Fruit fly (Drosophila melanogaster) whole organism, embryonic: ENCODE measurements around the gene CG14664.

Experiments
- Awh ChIP-seq: fragments of 200-800 bp; sonication (Bioruptor generic); IDR thresholded peaks from 2 replicates; pipeline ENCODE4, ENCODE4 v1.3.6; 2022; ENCODE audit warnings: missing biosample characterization, missing genetic modification characterization
- Bgb ChIP-seq: fragments of 200-800 bp; sonication (Bioruptor generic); IDR thresholded peaks from 2 replicates; pipeline ENCODE4 v1.3.6; 2022; ENCODE audit warnings: missing biosample characterization, missing genetic modification characterization; ENCODE audit not compliant: partially characterized antibody
- CG10462 ChIP-seq: fragments of 200-800 bp; sonication (Bioruptor generic); optimal IDR thresholded peaks from 2 replicates; lab custom pipeline; 2016; ENCODE audit warnings: missing biosample characterization, missing genetic modification characterization
- CG10979 ChIP-seq: fragments of 200-800 bp; sonication (Bioruptor generic); optimal IDR thresholded peaks from 2 replicates; lab custom pipeline; 2018; ENCODE audit warnings: missing biosample characterization, mild to moderate bottlenecking, missing genetic modification characterization, moderate library complexity
- CG11085 ChIP-seq: fragments of 200-800 bp; sonication (Bioruptor generic); IDR thresholded peaks from 2 replicates; pipeline ENCODE4 v1.3.6; 2022; ENCODE audit warnings: missing biosample characterization, missing genetic modification characterization
- CG13424 ChIP-seq: fragments of 200-800 bp; sonication (Bioruptor generic); optimal IDR thresholded peaks from 2 replicates; lab custom pipeline; 2019; ENCODE audit warnings: missing biosample characterization, mild to moderate bottlenecking, missing genetic modification characterization, moderate library complexity
- CG14441 ChIP-seq: fragments of 200-800 bp; sonication (Bioruptor generic); IDR thresholded peaks from 2 replicates; pipeline ENCODE4 v1.3.6; 2022; ENCODE audit warnings: missing biosample characterization, missing genetic modification characterization
- CG15696 ChIP-seq: fragments of 200-800 bp; sonication (Bioruptor generic); optimal IDR thresholded peaks from 2 replicates; lab custom pipeline; 2019; ENCODE audit warnings: missing biosample characterization, mild to moderate bottlenecking, missing genetic modification characterization, moderate library complexity
- CG16779 ChIP-seq: fragments of 200-800 bp; sonication (Bioruptor generic); IDR thresholded peaks from 2 replicates; pipeline ENCODE4 v1.3.6; 2022; ENCODE audit warnings: missing biosample characterization, missing genetic modification characterization
- CG2678 ChIP-seq: fragments of 200-800 bp; sonication (Bioruptor generic); optimal IDR thresholded peaks from 3 replicates; lab custom pipeline; 2019; ENCODE audit warnings: missing biosample characterization, mild to moderate bottlenecking, missing genetic modification characterization, moderate library complexity
- CG30020 ChIP-seq: fragments of 200-800 bp; optimal IDR thresholded peaks from 2 replicates; lab custom pipeline; 2019; ENCODE audit warnings: missing biosample characterization, mild to moderate bottlenecking, missing genetic modification characterization, moderate library complexity
- CG31388 ChIP-seq: fragments of 200-800 bp; sonication (Bioruptor generic); optimal IDR thresholded peaks from 2 replicates; lab custom pipeline; 2016; ENCODE audit warnings: missing biosample characterization, missing genetic modification characterization
- CG31441 ChIP-seq: fragments of 200-800 bp; sonication (Bioruptor generic); IDR thresholded peaks from 2 replicates; pipeline ENCODE4 v1.3.6; 2022; ENCODE audit warnings: missing biosample characterization, missing genetic modification characterization
- CG34224 ChIP-seq: fragments of 200-800 bp; sonication (Bioruptor generic); IDR thresholded peaks from 3 replicates; pipeline ENCODE4 v1.3.6; 2022; ENCODE audit warnings: missing biosample characterization, missing genetic modification characterization; ENCODE audit not compliant: partially characterized antibody
- CG34376 ChIP-seq: fragments of 200-800 bp; sonication (Bioruptor generic); optimal IDR thresholded peaks from 2 replicates; lab custom pipeline; 2018; ENCODE audit warnings: missing biosample characterization, mild to moderate bottlenecking, missing genetic modification characterization
- CG4424 ChIP-seq: fragments of 200-800 bp; sonication (Bioruptor generic); optimal IDR thresholded peaks from 3 replicates; lab custom pipeline; 2016; ENCODE audit warnings: missing biosample characterization, missing genetic modification characterization
- CG4617 ChIP-seq: fragments of 200-800 bp; sonication (Bioruptor generic); optimal IDR thresholded peaks from 3 replicates; lab custom pipeline; 2016; ENCODE audit warnings: missing biosample characterization, missing genetic modification characterization, borderline replicate concordance
- CG4854 ChIP-seq: fragments of 200-800 bp; sonication (Bioruptor generic); optimal IDR thresholded peaks from 2 replicates; lab custom pipeline; 2016; ENCODE audit warnings: missing biosample characterization, missing genetic modification characterization, inconsistent platforms
- CG6254 ChIP-seq: fragments of 200-800 bp; sonication (Bioruptor generic); optimal IDR thresholded peaks from 3 replicates; lab custom pipeline; 2017; ENCODE audit warnings: mild to moderate bottlenecking, missing biosample characterization, missing genetic modification reagents, missing genetic modification characterization
- CG6654 ChIP-seq: fragments of 200-800 bp; sonication (Bioruptor generic); optimal IDR thresholded peaks from 2 replicates; lab custom pipeline; 2017; ENCODE audit warnings: missing biosample characterization, mild to moderate bottlenecking, missing genetic modification characterization
- CG6813 ChIP-seq: fragments of 200-800 bp; sonication (Bioruptor generic); optimal IDR thresholded peaks from 2 replicates; lab custom pipeline; 2017; ENCODE audit warnings: missing biosample characterization, missing genetic modification characterization, mild to moderate bottlenecking, moderate library complexity, missing genetic modification reagents
- CG7963 ChIP-seq: fragments of 200-800 bp; sonication (Bioruptor generic); IDR thresholded peaks from 3 replicates; pipeline ENCODE4 v1.3.6; 2022; ENCODE audit warnings: missing biosample characterization, missing genetic modification characterization; ENCODE audit not compliant: partially characterized antibody
- CG8944 ChIP-seq: fragments of 200-800 bp; sonication (Bioruptor generic); optimal IDR thresholded peaks from 3 replicates; lab custom pipeline; 2016; ENCODE audit warnings: missing biosample characterization, missing genetic modification characterization
- CG9437 ChIP-seq: fragments of 200-800 bp; sonication (Bioruptor generic); optimal IDR thresholded peaks from 2 replicates; lab custom pipeline; 2018; ENCODE audit warnings: missing biosample characterization, mild to moderate bottlenecking, missing genetic modification characterization
- CHES-1-like ChIP-seq: fragments of 200-800 bp; sonication (Bioruptor generic); optimal IDR thresholded peaks from 2 replicates; lab custom pipeline; 2016; ENCODE audit warnings: missing biosample characterization, missing genetic modification characterization
- Gsc ChIP-seq: fragments of 200-800 bp; sonication (Bioruptor generic); IDR thresholded peaks from 2 replicates; pipeline ENCODE4 v1.3.6; 2022; ENCODE audit warnings: missing biosample characterization, missing genetic modification characterization
- Hand ChIP-seq: fragments of 200-800 bp; sonication (Bioruptor generic); optimal IDR thresholded peaks from 2 replicates; lab custom pipeline; 2017; ENCODE audit warnings: mild to moderate bottlenecking, missing biosample characterization, missing genetic modification reagents, missing genetic modification characterization
- Lim3 ChIP-seq: fragments of 200-800 bp; sonication (Bioruptor generic); IDR thresholded peaks from 2 replicates; pipeline ENCODE4 v1.3.6; 2022; ENCODE audit warnings: missing biosample characterization, missing genetic modification characterization
- Neu2 ChIP-seq: fragments of 200-800 bp; sonication (Bioruptor generic); optimal IDR thresholded peaks from 3 replicates; lab custom pipeline; 2016; ENCODE audit warnings: missing biosample characterization, missing genetic modification characterization, borderline replicate concordance
- Side ChIP-seq: fragments of 200-800 bp; sonication (Bioruptor generic); optimal IDR thresholded peaks from 2 replicates; lab custom pipeline; 2016; ENCODE audit warnings: missing biosample characterization, missing genetic modification characterization
- Taf1 ChIP-seq: fragments of 200-800 bp; sonication (Bioruptor generic); IDR thresholded peaks from 2 replicates; pipeline ENCODE4 v1.3.6; 2022; ENCODE audit warnings: missing biosample characterization, missing genetic modification characterization
- al ChIP-seq: fragments of 200-800 bp; sonication (Bioruptor generic); IDR thresholded peaks from 2 replicates; pipeline ENCODE4 v1.3.6; 2022; ENCODE audit warnings: missing biosample characterization, missing genetic modification characterization
- ato ChIP-seq: fragments of 200-800 bp; sonication (Bioruptor generic); IDR thresholded peaks from 2 replicates; pipeline ENCODE4 v1.3.6; 2022; ENCODE audit warnings: missing biosample characterization, missing genetic modification characterization; ENCODE audit not compliant: partially characterized antibody
- crc ChIP-seq: fragments of 200-800 bp; sonication (Bioruptor generic); optimal IDR thresholded peaks from 2 replicates; lab custom pipeline; 2016; ENCODE audit warnings: missing biosample characterization, missing genetic modification characterization
- eve ChIP-seq, 2 experiments: fragments of >200 bp; optimal IDR thresholded peaks; 2 replicates each; lab custom pipeline; 2017; ENCODE audit warnings: missing biosample characterization in 2 of 2, missing genetic modification characterization in 2 of 2
- fd64A ChIP-seq: fragments of 200-800 bp; sonication (Bioruptor generic); optimal IDR thresholded peaks from 3 replicates; lab custom pipeline; 2018; ENCODE audit warnings: missing biosample characterization, mild to moderate bottlenecking, missing genetic modification characterization
- fu2 ChIP-seq: fragments of 200-800 bp; sonication (Bioruptor generic); optimal IDR thresholded peaks from 2 replicates; lab custom pipeline; 2016; ENCODE audit warnings: missing biosample characterization, missing genetic modification characterization
- gcm ChIP-seq: fragments of 200-800 bp; sonication (Bioruptor generic); optimal IDR thresholded peaks from 2 replicates; lab custom pipeline; 2019; ENCODE audit warnings: missing biosample characterization, mild to moderate bottlenecking, missing genetic modification characterization, moderate library complexity
- ham ChIP-seq: fragments of 200-800 bp; sonication (Bioruptor generic); IDR thresholded peaks from 2 replicates; pipeline ENCODE4 v1.3.6; 2022; ENCODE audit warnings: missing biosample characterization, missing genetic modification characterization
- hbn ChIP-seq: fragments of 200-800 bp; sonication (Bioruptor generic); IDR thresholded peaks from 2 replicates; pipeline ENCODE4 v1.3.6; 2022; ENCODE audit warnings: missing biosample characterization, missing genetic modification characterization; ENCODE audit not compliant: partially characterized antibody
- inv ChIP-seq: fragments of 200-800 bp; sonication (Bioruptor generic); IDR thresholded peaks from 2 replicates; pipeline ENCODE4 v1.3.6; 2022; ENCODE audit warnings: missing biosample characterization, missing genetic modification characterization; ENCODE audit not compliant: partially characterized antibody
- jumu ChIP-seq: fragments of 200-800 bp; sonication (Bioruptor generic); optimal IDR thresholded peaks from 3 replicates; lab custom pipeline; 2016; ENCODE audit warnings: missing biosample characterization, missing genetic modification characterization
- nau ChIP-seq: fragments of 200-800 bp; sonication (Bioruptor generic); optimal IDR thresholded peaks from 3 replicates; lab custom pipeline; 2017; ENCODE audit warnings: missing biosample characterization, mild to moderate bottlenecking, missing genetic modification characterization, missing genetic modification reagents
- nerfin-1 ChIP-seq: fragments of 200-800 bp; sonication (Bioruptor generic); optimal IDR thresholded peaks from 3 replicates; lab custom pipeline; 2019; ENCODE audit warnings: missing biosample characterization, mild to moderate bottlenecking, missing genetic modification characterization, moderate library complexity
- onecut ChIP-seq: fragments of 200-800 bp; sonication (Bioruptor generic); IDR thresholded peaks from 2 replicates; pipeline ENCODE4 v1.3.6; 2022; ENCODE audit warnings: missing biosample characterization, missing genetic modification characterization
- sd ChIP-seq: fragments of 200-800 bp; sonication (Bioruptor generic); optimal IDR thresholded peaks from 3 replicates; lab custom pipeline; 2018; ENCODE audit warnings: missing biosample characterization, mild to moderate bottlenecking, missing genetic modification characterization, moderate library complexity
- sens-2 ChIP-seq: fragments of 200-800 bp; sonication (Bioruptor generic); IDR thresholded peaks from 2 replicates; pipeline ENCODE4 v1.3.6; 2022; ENCODE audit warnings: missing biosample characterization, missing genetic modification characterization
- sna ChIP-seq: fragments of 200-800 bp; sonication (Bioruptor generic); IDR thresholded peaks from 2 replicates; pipeline ENCODE4 v1.3.6; 2022; ENCODE audit warnings: missing biosample characterization, missing genetic modification characterization; ENCODE audit not compliant: partially characterized antibody
- sug ChIP-seq: fragments of 200-800 bp; optimal IDR thresholded peaks from 2 replicates; lab custom pipeline; 2019; ENCODE audit warnings: missing biosample characterization, mild to moderate bottlenecking, missing genetic modification characterization, moderate library complexity
- tap ChIP-seq: fragments of 200-800 bp; optimal IDR thresholded peaks from 3 replicates; lab custom pipeline; 2019; ENCODE audit warnings: missing biosample characterization, mild to moderate bottlenecking, missing genetic modification characterization, moderate library complexity
- toy ChIP-seq: fragments of 200-800 bp; sonication (Bioruptor generic); IDR thresholded peaks from 2 replicates; pipeline ENCODE4 v1.3.6; 2022; ENCODE audit warnings: missing biosample characterization, missing genetic modification characterization

Gene CG14664

dm6 chr3R:5209481-5209880 lies 14.5 kb upstream of the CG14664 start (continued):
- TF ChIP-seq inv (GFP tag; lab: Robert Waterston, UW) (no peak), CG8944 (no peak), CG4854 (GFP tag; lab: Kevin White, UChicago) (no peak), CG10979 (peak; percentile 63), CG4424 (GFP tag; lab: Kevin White, UChicago) (peak; percentile 1), onecut (GFP tag; lab: Robert Waterston, UW) (peak; percentile 30; the same call in 1 of the 2 replicates), CG9437 (GFP tag; lab: Kevin White, UChicago) (peak; percentile 13), nerfin-1 (no peak), CG34376 (GFP tag; lab: Kevin White, UChicago) (no peak), sug (tag; lab: Kevin White, UChicago) (no peak), CHES-1-like (GFP tag; lab: Kevin White, UChicago) (no peak), sd (tag; lab: Kevin White, UChicago) (no peak), CG15696 (tag; lab: Kevin White, UChicago) (no peak), ato (no peak), CG10462 (GFP tag; lab: Kevin White, UChicago) (no peak), eve (GFP tag; optimal IDR thresholded peaks at IDR 0.05; lab: Kevin White, UChicago) (no peak), CG16779 (GFP tag; lab: Robert Waterston, UW) (no peak), Lim3 (GFP tag; lab: Robert Waterston, UW) (no peak), CG34224 (GFP tag; lab: Robert Waterston, UW) (no peak), CG6254 (GFP tag; lab: Kevin White, UChicago) (peak; percentile 41), ham (GFP tag; lab: Robert Waterston, UW) (no peak), CG2678 (peak; percentile 47), fu2 (no peak), Awh (GFP tag; lab: Robert Waterston, UW) (peak; percentile 66), Neu2 (GFP tag; lab: Kevin White, UChicago) (no peak), CG30020 (tag; lab: Kevin White, UChicago) (no peak), Hand (GFP tag; lab: Kevin White, UChicago) (no peak), Side (GFP tag; lab: Kevin White, UChicago) (no peak), Taf1 (no peak), CG4617 (GFP tag; lab: Kevin White, UChicago) (no peak), CG7963 (GFP tag; lab: Robert Waterston, UW) (no peak), fd64A (GFP tag; lab: Kevin White, UChicago) (peak; percentile 28), toy (GFP tag; lab: Robert Waterston, UW) (no peak), CG6654 (peak; percentile 12), CG14441 (GFP tag; lab: Robert Waterston, UW) (peak; percentile 31; the same call in 1 of the 2 replicates), CG11085 (GFP tag; lab: Robert Waterston, UW) (no peak), Bgb (GFP tag; lab: Robert Waterston, UW) (no peak), nau (GFP tag; lab: Kevin White, UChicago) (no peak), gcm (GFP tag; lab: Kevin White, UChicago) (peak; percentile 7), CG13424 (tag; lab: Kevin White, UChicago) (peak; percentile 4), al (no peak), jumu (GFP tag; lab: Kevin White, UChicago) (peak; percentile 29), hbn (no peak), crc (no peak), sna (GFP tag; lab: Robert Waterston, UW) (no peak), Gsc (GFP tag; lab: Robert Waterston, UW) (no peak), CG6813 (GFP tag; lab: Kevin White, UChicago) (no peak), CG31441 (GFP tag; lab: Robert Waterston, UW) (peak; percentile 60), CG31388 (GFP tag; lab: Kevin White, UChicago) (no peak), sens-2 (GFP tag; lab: Robert Waterston, UW) (0 out of 2 replicates have a peak, but pooled peaks have one; percentile 16), tap (tag; lab: Kevin White, UChicago) (peak; percentile 40)
